Worm (Caenorhabditis elegans) whole organism, late embryonic: ENCODE results near the gene T16G1.5.

Experiments used
- F13H6.1 ChIP-seq: sonication (generic microtip); optimal IDR thresholded peaks from 2 replicates; lab custom pipeline; 2016; ENCODE audit warnings: missing genetic modification characterization, missing compliant biosample characterization
- K09A11.1 ChIP-seq: sonication (generic microtip); optimal IDR thresholded peaks from 2 replicates; lab custom pipeline; 2017; ENCODE audit warnings: antibody characterized with exemption, mild to moderate bottlenecking, missing genetic modification characterization, missing compliant biosample characterization; ENCODE audit not compliant: insufficient read depth
- T23F11.4 ChIP-seq: fragments of 200-800 bp; sonication (Bioruptor generic); optimal IDR thresholded peaks from 2 replicates; lab custom pipeline; 2018; ENCODE audit warnings: mild to moderate bottlenecking, missing genetic modification characterization, missing compliant biosample characterization
- Y22D7AL.16 ChIP-seq: sonication (generic microtip); optimal IDR thresholded peaks from 2 replicates; lab custom pipeline; 2016; ENCODE audit warnings: missing genetic modification characterization, missing compliant biosample characterization
- ahr-1 ChIP-seq: sonication (generic microtip); optimal IDR thresholded peaks from 2 replicates; lab custom pipeline; 2016; ENCODE audit warnings: missing genetic modification characterization, missing compliant biosample characterization
- hlh-13 ChIP-seq: fragments of 200-800 bp; sonication (Bioruptor generic); optimal IDR thresholded peaks from 2 replicates; lab custom pipeline; 2018; ENCODE audit warnings: mild to moderate bottlenecking, missing genetic modification characterization, missing compliant biosample characterization
- sox-4 ChIP-seq: sonication (generic microtip); optimal IDR thresholded peaks from 2 replicates; lab custom pipeline; 2017; ENCODE audit warnings: mild to moderate bottlenecking, missing genetic modification characterization, inconsistent platforms, missing compliant biosample characterization

T16G1.5 gene

DNA sequence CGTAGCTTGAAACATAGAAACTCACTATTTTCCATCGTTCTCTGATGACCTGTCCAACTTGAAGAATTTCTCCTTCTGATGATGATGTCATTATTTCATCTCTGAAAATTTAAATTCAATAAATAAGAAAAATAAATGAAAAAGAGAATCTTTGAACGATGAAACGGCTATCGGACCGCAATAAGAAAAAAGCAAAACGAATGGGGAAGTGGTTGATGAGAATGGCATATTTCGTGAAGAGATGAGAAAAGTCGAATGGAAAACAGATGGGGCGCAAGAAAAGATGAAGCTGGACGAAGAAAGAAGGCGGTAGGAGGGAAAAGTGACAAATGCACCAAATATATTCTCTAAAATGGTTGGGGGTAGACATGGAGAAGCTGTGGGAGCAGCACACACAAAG is 43.6 kb downstream of the T16G1.5 start, which contains the start of gene ttbk-7 (continued):
- TF ChIP-seq T23F11.4 (GFP tag; lab: Kevin White, UChicago) (no peak), hlh-13 (GFP tag; lab: Kevin White, UChicago) (no peak), Y22D7AL.16 (tag; lab: Kevin White, UChicago) (no peak), ahr-1 (tag; lab: Kevin White, UChicago) (no peak), sox-4 (tag; lab: Kevin White, UChicago) (no peak), K09A11.1 (tag; lab: Kevin White, UChicago) (no peak), F13H6.1 (no peak)
